Worm (Caenorhabditis elegans) whole organism, early embryonic: ENCODE results near the gene C11D2.7.

Experiments used
- B0310.2 ChIP-seq: sonication (generic microtip); optimal IDR thresholded peaks from 2 replicates; lab custom pipeline; 2016; ENCODE audit warnings: mild to moderate bottlenecking, missing genetic modification characterization, missing compliant biosample characterization
- F13C5.2 ChIP-seq: sonication (generic microtip); optimal IDR thresholded peaks from 2 replicates; lab custom pipeline; 2017; ENCODE audit warnings: mild to moderate bottlenecking, missing genetic modification characterization, inconsistent platforms, missing compliant biosample characterization
- aly-1 ChIP-seq: sonication (generic microtip); optimal IDR thresholded peaks from 2 replicates; lab custom pipeline; 2016; ENCODE audit warnings: missing genetic modification characterization, missing compliant biosample characterization
- ama-1 ChIP-seq: fragments of 150-350 bp; optimal IDR thresholded peaks from 2 replicates; lab custom pipeline; 2014
- ceh-13 ChIP-seq: fragments of 200-800 bp; sonication (Bioruptor generic); optimal IDR thresholded peaks from 2 replicates; lab custom pipeline; 2018; ENCODE audit warnings: mild to moderate bottlenecking, missing genetic modification characterization, missing compliant biosample characterization
- ceh-36 ChIP-seq: sonication (generic microtip); optimal IDR thresholded peaks from 2 replicates; lab custom pipeline; 2016; ENCODE audit warnings: missing genetic modification characterization, inconsistent platforms, missing compliant biosample characterization
- ets-7 ChIP-seq: sonication (generic microtip); optimal IDR thresholded peaks from 2 replicates; lab custom pipeline; 2016; ENCODE audit warnings: missing genotype, missing genetic modification characterization, missing compliant biosample characterization
- flt-1 ChIP-seq: fragments of 200-800 bp; sonication (Bioruptor generic); IDR thresholded peaks from 2 replicates; pipeline ENCODE4 v1.3.6; 2022; ENCODE audit warnings: missing genetic modification characterization, missing compliant biosample characterization
- hmbx-1 ChIP-seq: sonication (generic microtip); optimal IDR thresholded peaks from 2 replicates; lab custom pipeline; 2016; ENCODE audit warnings: mild to moderate bottlenecking, missing genetic modification characterization, missing compliant biosample characterization
- hmg-4 ChIP-seq: fragments of 200-800 bp; sonication (Bioruptor generic); optimal IDR thresholded peaks from 2 replicates; lab custom pipeline; 2018; ENCODE audit warnings: mild to moderate bottlenecking, missing genetic modification characterization, missing compliant biosample characterization
- hnd-1 ChIP-seq: sonication (generic microtip); optimal IDR thresholded peaks from 2 replicates; lab custom pipeline; 2016; ENCODE audit warnings: missing genetic modification characterization, missing compliant biosample characterization
- pes-1 ChIP-seq: fragments of 200-800 bp; sonication (Bioruptor generic); IDR thresholded peaks from 2 replicates; pipeline ENCODE4 v1.3.6; 2022; ENCODE audit warnings: missing genetic modification reagents, missing genetic modification characterization, missing compliant biosample characterization
- scrt-1 ChIP-seq: fragments of 200-800 bp; sonication (Bioruptor generic); IDR thresholded peaks from 2 replicates; pipeline ENCODE4 v1.3.6; 2022; ENCODE audit warnings: missing genetic modification characterization, missing compliant biosample characterization
- sea-1 ChIP-seq: fragments of 200-800 bp; sonication (Bioruptor generic); conservative IDR thresholded peaks from 2 replicates; pipeline ENCODE4 v1.3.6; 2022; ENCODE audit warnings: missing genetic modification characterization, missing compliant biosample characterization
- tbx-11 ChIP-seq: fragments of 200-800 bp; sonication (Bioruptor generic); IDR thresholded peaks from 2 replicates; pipeline ENCODE4 v1.3.6; 2022; ENCODE audit warnings: missing genetic modification characterization, missing compliant biosample characterization
- tbx-37 ChIP-seq: fragments of 200-800 bp; sonication (Bioruptor generic); conservative IDR thresholded peaks from 2 replicates; pipeline ENCODE4 v1.3.6; 2022; ENCODE audit warnings: missing genetic modification reagents, missing genetic modification characterization, missing compliant biosample characterization
- tra-4 ChIP-seq: sonication (generic microtip); optimal IDR thresholded peaks from 2 replicates; lab custom pipeline; 2017; ENCODE audit warnings: missing genetic modification characterization, missing compliant biosample characterization

C11D2.7 gene

ce11 chrIV:6135592-6135991, 19.6 kb downstream of the C11D2.7 start:
- TF ChIP-seq F13C5.2 (tag; lab: Kevin White, UChicago) (no peak), ets-7 (tag; lab: Kevin White, UChicago) (no peak), ceh-13 (GFP tag; lab: Kevin White, UChicago) (no peak), hmbx-1 (tag; lab: Kevin White, UChicago) (no peak), tra-4 (tag; lab: Kevin White, UChicago) (no peak), B0310.2 (tag; lab: Kevin White, UChicago) (no peak), aly-1 (tag; lab: Kevin White, UChicago) (no peak), tbx-37 (GFP tag; lab: Robert Waterston, UW) (no peak), scrt-1 (GFP tag; lab: Robert Waterston, UW) (no peak), ceh-36 (tag; lab: Kevin White, UChicago) (no peak), pes-1 (GFP tag; lab: Robert Waterston, UW) (no peak), flt-1 (GFP tag; lab: Robert Waterston, UW) (no peak), tbx-11 (no peak), ama-1 (lab: Kevin White, UChicago) (no peak), sea-1 (GFP tag; lab: Robert Waterston, UW) (no peak)

ce11 chrIV:6134639-6135038, 20.6 kb downstream of the C11D2.7 start:
- TF ChIP-seq hmbx-1 (tag; lab: Kevin White, UChicago) = no peak
- no peak for TF ChIP-seq hmg-4 (GFP tag; lab: Kevin White, UChicago)
- TF ChIP-seq pes-1 (GFP tag; lab: Robert Waterston, UW) = no peak
- no peak for TF ChIP-seq sea-1 (GFP tag; lab: Robert Waterston, UW)
- TF ChIP-seq scrt-1 (GFP tag; lab: Robert Waterston, UW) = no peak
- no peak for TF ChIP-seq B0310.2 (tag; lab: Kevin White, UChicago)
- no peak for TF ChIP-seq ama-1 (lab: Kevin White, UChicago)
- no peak for TF ChIP-seq tbx-37 (GFP tag; lab: Robert Waterston, UW)
- TF ChIP-seq tbx-11 = no peak
- no peak for TF ChIP-seq tra-4 (tag; lab: Kevin White, UChicago)
- no peak for TF ChIP-seq aly-1 (tag; lab: Kevin White, UChicago)
- no peak for TF ChIP-seq hnd-1 (tag; lab: Kevin White, UChicago)
- TF ChIP-seq ceh-13 (GFP tag; lab: Kevin White, UChicago) = no peak
- TF ChIP-seq flt-1 (GFP tag; lab: Robert Waterston, UW) = no peak
- TF ChIP-seq ets-7 (tag; lab: Kevin White, UChicago) = no peak
- TF ChIP-seq F13C5.2 (tag; lab: Kevin White, UChicago) = no peak
- TF ChIP-seq ceh-36 (tag; lab: Kevin White, UChicago) = no peak

ce11 chrIV:6130437-6130836, 24.8 kb downstream of the C11D2.7 start:
- TF ChIP-seq F13C5.2 (tag; lab: Kevin White, UChicago) (no peak), pes-1 (GFP tag; lab: Robert Waterston, UW) (no peak), tbx-37 (GFP tag; lab: Robert Waterston, UW) (no peak), tra-4 (tag; lab: Kevin White, UChicago) (no peak), hmbx-1 (tag; lab: Kevin White, UChicago) (no peak), ceh-36 (tag; lab: Kevin White, UChicago) (no peak), ceh-13 (GFP tag; lab: Kevin White, UChicago) (no peak), B0310.2 (tag; lab: Kevin White, UChicago) (no peak), ama-1 (lab: Kevin White, UChicago) (no peak), scrt-1 (GFP tag; lab: Robert Waterston, UW) (no peak), ets-7 (tag; lab: Kevin White, UChicago) (no peak), hnd-1 (tag; lab: Kevin White, UChicago) (no peak), flt-1 (GFP tag; lab: Robert Waterston, UW) (no peak), sea-1 (GFP tag; lab: Robert Waterston, UW) (no peak), hmg-4 (GFP tag; lab: Kevin White, UChicago) (no peak), tbx-11 (no peak), aly-1 (tag; lab: Kevin White, UChicago) (no peak)

DNA sequence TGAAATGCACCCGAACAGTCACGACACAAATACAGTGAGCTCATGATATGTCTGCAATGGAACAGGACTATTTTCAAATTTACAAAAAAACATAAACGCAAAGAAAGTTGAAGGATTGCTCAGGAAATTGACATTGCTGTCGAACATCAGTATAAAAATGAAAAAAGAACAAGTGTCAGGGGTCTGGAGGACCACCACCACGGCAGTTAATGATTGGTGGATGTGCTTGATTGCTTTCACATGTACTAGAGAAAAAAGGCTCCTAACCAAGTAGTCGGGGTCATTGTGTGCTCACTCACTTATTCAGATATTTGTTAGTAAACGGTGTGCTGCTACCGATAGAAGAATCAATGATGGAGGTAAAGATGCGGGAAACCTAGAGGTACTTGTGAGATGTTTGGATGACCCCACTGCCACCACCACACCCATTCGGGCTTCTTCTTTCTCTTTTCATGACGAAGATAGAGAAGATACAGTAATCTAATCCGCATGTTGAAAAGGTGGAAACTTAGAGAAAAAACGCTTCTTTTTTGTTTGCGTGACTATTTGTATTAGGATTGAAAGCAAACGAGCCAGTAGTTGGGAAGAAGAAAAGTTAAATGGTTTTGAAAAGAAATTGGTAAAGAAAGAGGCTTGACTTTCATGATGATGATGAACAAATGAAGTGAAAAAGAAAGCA, 27.8 kb downstream of the C11D2.7 start, which contains the start of gene M03D4.4:
Gene M03D4.4 (minus strand): TSS at position 51 of the 679 bp plus-strand sequence.
- no peak for TF ChIP-seq B0310.2 (tag; lab: Kevin White, UChicago)

ce11 chrIV:6117741-6118265, 37.4 kb downstream of the C11D2.7 start, which contains the start of gene zen-4:
Gene zen-4 (plus strand): TSS chrIV:6118215.
- no peak for TF ChIP-seq ceh-36 (tag; lab: Kevin White, UChicago)
- peak; percentile 39; the same call in 1 of the 2 replicates for TF ChIP-seq pes-1 (GFP tag; lab: Robert Waterston, UW)

ce11 chrIV:6112291-6112690, 42.9 kb downstream of the C11D2.7 start, which contains the start of gene M03D4.3:
Gene M03D4.3 (minus strand): TSS chrIV:6112391.
- TF ChIP-seq F13C5.2 (tag; lab: Kevin White, UChicago) (no peak), scrt-1 (GFP tag; lab: Robert Waterston, UW) (no peak), B0310.2 (tag; lab: Kevin White, UChicago) (no peak), hmbx-1 (tag; lab: Kevin White, UChicago) (no peak), hnd-1 (tag; lab: Kevin White, UChicago) (no peak)

ce11 chrIV:6108665-6109064, 46.5 kb downstream of the C11D2.7 start:
- TF ChIP-seq flt-1 (GFP tag; lab: Robert Waterston, UW) (no peak), ceh-36 (tag; lab: Kevin White, UChicago) (no peak), tra-4 (tag; lab: Kevin White, UChicago) (no peak), ama-1 (lab: Kevin White, UChicago) (no peak), tbx-11 (no peak), scrt-1 (GFP tag; lab: Robert Waterston, UW) (no peak), hmbx-1 (tag; lab: Kevin White, UChicago) (no peak), aly-1 (tag; lab: Kevin White, UChicago) (no peak)
